Fruit fly (Drosophila melanogaster) whole organism: ENCODE results near the gene CG6610.

ENCODE experiments used
- CG8478 ChIP-seq: fragments of >200 bp; optimal IDR thresholded peaks from 2 replicates; lab custom pipeline; 2018; ENCODE audit warnings: inconsistent platforms
- EcR ChIP-seq, 2 experiments: fragments of >200 bp; optimal IDR thresholded peaks; 2 replicates each; lab custom pipeline; 2017; ENCODE audit warnings: missing biosample characterization in 2 of 2, missing genetic modification characterization in 2 of 2, missing genetic modification reagents in 2 of 2
- pan ChIP-seq: fragments of >200 bp; optimal IDR thresholded peaks from 2 replicates; lab custom pipeline; 2017
- psq ChIP-seq: fragments of >200 bp; optimal IDR thresholded peaks from 2 replicates; lab custom pipeline; 2017

- no peak for TF ChIP-seq CG8478 (lab: Kevin White, UChicago)
- TF ChIP-seq EcR (GFP tag; optimal IDR thresholded peaks at IDR 0.05; lab: Kevin White, UChicago): no peak
- TF ChIP-seq psq (lab: Kevin White, UChicago): no peak
- no peak for TF ChIP-seq pan (lab: Kevin White, UChicago)
These were observed 1.1 kb downstream of the CG6610 start, which contains the start of gene ssp6 for dm6 chr3L:6076429-6076828.
